Fruit fly (Drosophila melanogaster) whole organism, embryonic: ENCODE results near the gene Rbp4.

Experiments used
- ATbp ChIP-seq: fragments of 200-800 bp; sonication (Bioruptor generic); optimal IDR thresholded peaks from 2 replicates; lab custom pipeline; 2017; ENCODE audit warnings: missing biosample characterization, mild to moderate bottlenecking, missing genetic modification characterization, missing genetic modification reagents
- Ada2b ChIP-seq: fragments of 200-800 bp; sonication (Bioruptor generic); IDR thresholded peaks from 2 replicates; pipeline ENCODE4 v1.3.6; 2022; ENCODE audit warnings: missing biosample characterization, missing genetic modification characterization
- Bteb2 ChIP-seq: fragments of 200-800 bp; sonication (Bioruptor generic); optimal IDR thresholded peaks from 2 replicates; lab custom pipeline; 2016; ENCODE audit warnings: missing biosample characterization, missing genetic modification characterization
- CG10462 ChIP-seq: fragments of 200-800 bp; sonication (Bioruptor generic); optimal IDR thresholded peaks from 2 replicates; lab custom pipeline; 2016; ENCODE audit warnings: missing biosample characterization, missing genetic modification characterization
- CG12219 ChIP-seq: fragments of 200-800 bp; sonication (Bioruptor generic); optimal IDR thresholded peaks from 3 replicates; lab custom pipeline; 2018; ENCODE audit warnings: missing biosample characterization, mild to moderate bottlenecking, missing genetic modification characterization
- CG1233 ChIP-seq: fragments of 200-800 bp; sonication (Bioruptor generic); optimal IDR thresholded peaks from 4 replicates; lab custom pipeline; 2018; ENCODE audit warnings: missing biosample characterization, mild to moderate bottlenecking, missing genetic modification characterization
- CG13424 ChIP-seq: fragments of 200-800 bp; sonication (Bioruptor generic); optimal IDR thresholded peaks from 2 replicates; lab custom pipeline; 2019; ENCODE audit warnings: missing biosample characterization, mild to moderate bottlenecking, missing genetic modification characterization, moderate library complexity
- CG13624 ChIP-seq: fragments of 200-800 bp; sonication (Bioruptor generic); optimal IDR thresholded peaks from 2 replicates; lab custom pipeline; 2016; ENCODE audit warnings: missing biosample characterization, missing genetic modification characterization
- CG13894 ChIP-seq: fragments of 200-800 bp; sonication (Bioruptor generic); optimal IDR thresholded peaks from 3 replicates; lab custom pipeline; 2018; ENCODE audit warnings: missing biosample characterization, mild to moderate bottlenecking, missing genetic modification characterization, moderate library complexity
- CG15011 ChIP-seq: fragments of 200-800 bp; sonication (Bioruptor generic); optimal IDR thresholded peaks from 3 replicates; lab custom pipeline; 2018; ENCODE audit warnings: missing biosample characterization, mild to moderate bottlenecking, missing genetic modification characterization
- CG15479 ChIP-seq: fragments of 200-800 bp; sonication (Bioruptor generic); optimal IDR thresholded peaks from 3 replicates; lab custom pipeline; 2019; ENCODE audit warnings: missing biosample characterization, mild to moderate bottlenecking, missing genetic modification characterization, moderate library complexity
- CG18011 ChIP-seq: fragments of 200-800 bp; sonication (Bioruptor generic); optimal IDR thresholded peaks from 2 replicates; lab custom pipeline; 2017; ENCODE audit warnings: missing biosample characterization, missing genetic modification characterization, mild to moderate bottlenecking, moderate library complexity, missing genotype
- CG18619 ChIP-seq: fragments of 200-800 bp; sonication (Bioruptor generic); optimal IDR thresholded peaks from 3 replicates; lab custom pipeline; 2017; ENCODE audit warnings: missing biosample characterization, mild to moderate bottlenecking, missing genetic modification characterization
- CG2120 ChIP-seq: fragments of 200-800 bp; sonication (Bioruptor generic); optimal IDR thresholded peaks from 3 replicates; lab custom pipeline; 2016; ENCODE audit warnings: missing biosample characterization, missing genetic modification characterization
- CG30020 ChIP-seq: fragments of 200-800 bp; optimal IDR thresholded peaks from 2 replicates; lab custom pipeline; 2019; ENCODE audit warnings: missing biosample characterization, mild to moderate bottlenecking, missing genetic modification characterization, moderate library complexity
- CG3065 ChIP-seq: fragments of 200-800 bp; sonication (Bioruptor generic); optimal IDR thresholded peaks from 2 replicates; lab custom pipeline; 2016; ENCODE audit warnings: missing biosample characterization, missing genetic modification characterization
- CG32767 ChIP-seq: fragments of 200-800 bp; sonication (Bioruptor generic); IDR thresholded peaks from 2 replicates; pipeline ENCODE4 v1.3.6; 2022; ENCODE audit warnings: missing biosample characterization, missing genetic modification characterization
- CG34376 ChIP-seq: fragments of 200-800 bp; sonication (Bioruptor generic); optimal IDR thresholded peaks from 2 replicates; lab custom pipeline; 2018; ENCODE audit warnings: missing biosample characterization, mild to moderate bottlenecking, missing genetic modification characterization
- CG3847 ChIP-seq: fragments of 200-800 bp; sonication (Bioruptor generic); IDR thresholded peaks from 2 replicates; pipeline ENCODE4 v1.3.6; 2022; ENCODE audit warnings: missing biosample characterization, missing genetic modification characterization
- CG3995 ChIP-seq: fragments of 200-800 bp; sonication (Bioruptor generic); optimal IDR thresholded peaks from 3 replicates; lab custom pipeline; 2016; ENCODE audit warnings: missing biosample characterization, missing genetic modification characterization
- CG43689 ChIP-seq: fragments of 200-800 bp; sonication (Bioruptor generic); IDR thresholded peaks from 2 replicates; pipeline ENCODE4 v1.3.6; 2022; ENCODE audit warnings: missing biosample characterization, missing genetic modification characterization
- CG4424 ChIP-seq: fragments of 200-800 bp; sonication (Bioruptor generic); optimal IDR thresholded peaks from 3 replicates; lab custom pipeline; 2016; ENCODE audit warnings: missing biosample characterization, missing genetic modification characterization
- CG6654 ChIP-seq: fragments of 200-800 bp; sonication (Bioruptor generic); optimal IDR thresholded peaks from 2 replicates; lab custom pipeline; 2017; ENCODE audit warnings: missing biosample characterization, mild to moderate bottlenecking, missing genetic modification characterization
- Camta ChIP-seq: fragments of 200-800 bp; sonication (Bioruptor generic); optimal IDR thresholded peaks from 2 replicates; lab custom pipeline; 2016; ENCODE audit warnings: missing biosample characterization, missing genetic modification characterization
- CrebB ChIP-seq: fragments of 200-800 bp; sonication (Bioruptor generic); optimal IDR thresholded peaks from 3 replicates; lab custom pipeline; 2018; ENCODE audit warnings: missing biosample characterization, mild to moderate bottlenecking, missing genetic modification characterization
- Dip2 ChIP-seq: fragments of 200-800 bp; sonication (Bioruptor generic); IDR thresholded peaks from 2 replicates; pipeline ENCODE4 v1.3.6; 2022; ENCODE audit warnings: missing biosample characterization, missing genetic modification characterization
- Dll ChIP-seq: fragments of 200-800 bp; sonication (Bioruptor generic); IDR thresholded peaks from 4 replicates; pipeline ENCODE4 v1.3.6; 2022; ENCODE audit warnings: missing biosample characterization, missing genetic modification characterization; ENCODE audit not compliant: partially characterized antibody
- Dref ChIP-seq: fragments of 200-800 bp; sonication (Bioruptor generic); IDR thresholded peaks from 2 replicates; pipeline ENCODE4 v1.3.6; 2022; ENCODE audit warnings: missing biosample characterization, missing genetic modification characterization
- Eip74EF ChIP-seq, 2 experiments: fragments of 200-800 bp in 1 of 2; fragments of >200 bp in 1 of 2; sonication (Bioruptor generic) in 1 of 2; optimal IDR thresholded peaks; 2 replicates each; lab custom pipeline; 2017 to 2019; ENCODE audit warnings: missing biosample characterization in 2 of 2, missing genetic modification characterization in 2 of 2, mild to moderate bottlenecking in 1 of 2, moderate library complexity in 1 of 2
- HLH3B ChIP-seq: fragments of 200-800 bp; sonication (Bioruptor generic); IDR thresholded peaks from 2 replicates; pipeline ENCODE4 v1.3.6; 2022; ENCODE audit warnings: missing biosample characterization, missing genetic modification characterization
- Hmr ChIP-seq: fragments of 200-800 bp; sonication (Bioruptor generic); optimal IDR thresholded peaks from 3 replicates; lab custom pipeline; 2017; ENCODE audit warnings: mild to moderate bottlenecking, missing biosample characterization, missing genetic modification reagents, missing genetic modification characterization
- Myb ChIP-seq: fragments of 200-800 bp; sonication (Bioruptor generic); optimal IDR thresholded peaks from 2 replicates; lab custom pipeline; 2016; ENCODE audit warnings: missing biosample characterization, missing genetic modification characterization
- Nf-YA ChIP-seq: fragments of 200-800 bp; sonication (Bioruptor generic); IDR thresholded peaks from 2 replicates; pipeline ENCODE4 v1.3.6; 2022; ENCODE audit warnings: missing biosample characterization, missing genetic modification characterization
- Oaz ChIP-seq: fragments of 200-800 bp; sonication (Bioruptor generic); IDR thresholded peaks from 2 replicates; pipeline ENCODE4 v1.3.6; 2022; ENCODE audit warnings: missing biosample characterization, missing genetic modification characterization
- PHDP ChIP-seq: fragments of 200-800 bp; sonication (Bioruptor generic); optimal IDR thresholded peaks from 3 replicates; lab custom pipeline; 2018; ENCODE audit warnings: missing biosample characterization, mild to moderate bottlenecking, missing genetic modification characterization, moderate library complexity
- Sry-δ ChIP-seq: fragments of 200-800 bp; sonication (Bioruptor generic); optimal IDR thresholded peaks from 2 replicates; lab custom pipeline; 2016; ENCODE audit warnings: missing biosample characterization, missing genetic modification characterization
- Trl ChIP-seq, 3 experiments: fragments of >200 bp in 2 of 3; fragments of 200-800 bp in 1 of 3; sonication (Bioruptor generic) in 1 of 3; optimal IDR thresholded peaks; 2 replicates in 1 of 3; 3 replicates in 2 of 3; lab custom pipeline; 2016 to 2017; ENCODE audit warnings: missing biosample characterization in 1 of 3, missing genetic modification characterization in 1 of 3
- ash1 ChIP-seq: fragments of 200-800 bp; sonication (Bioruptor generic); optimal IDR thresholded peaks from 2 replicates; lab custom pipeline; 2018; ENCODE audit warnings: missing biosample characterization, mild to moderate bottlenecking, missing genetic modification characterization
- dm ChIP-seq: fragments of 200-800 bp; sonication (Bioruptor generic); optimal IDR thresholded peaks from 3 replicates; lab custom pipeline; 2016; ENCODE audit warnings: missing biosample characterization, missing genetic modification characterization
- ems ChIP-seq: fragments of 200-800 bp; sonication (Bioruptor generic); optimal IDR thresholded peaks from 3 replicates; lab custom pipeline; 2016; ENCODE audit warnings: missing biosample characterization, missing genetic modification characterization
- grn ChIP-seq: fragments of 200-800 bp; sonication (Bioruptor generic); optimal IDR thresholded peaks from 3 replicates; lab custom pipeline; 2017; ENCODE audit warnings: missing biosample characterization, missing genetic modification characterization
- gsb ChIP-seq: fragments of 200-800 bp; sonication (Bioruptor generic); IDR thresholded peaks from 2 replicates; pipeline ENCODE4 v1.3.6; 2022; ENCODE audit warnings: missing biosample characterization, missing genetic modification characterization
- pb ChIP-seq: fragments of 200-800 bp; sonication (Bioruptor generic); optimal IDR thresholded peaks from 3 replicates; lab custom pipeline; 2016; ENCODE audit warnings: missing biosample characterization, missing genetic modification characterization
- phol ChIP-seq: fragments of 200-800 bp; sonication (Bioruptor generic); optimal IDR thresholded peaks from 3 replicates; lab custom pipeline; 2018; ENCODE audit warnings: missing biosample characterization, mild to moderate bottlenecking, missing genetic modification characterization, moderate library complexity
- row ChIP-seq: fragments of 200-800 bp; sonication (Bioruptor generic); IDR thresholded peaks from 3 replicates; pipeline ENCODE4 v1.3.6; 2022; ENCODE audit warnings: missing biosample characterization, missing genetic modification characterization
- seq ChIP-seq: fragments of 200-800 bp; sonication (Bioruptor generic); IDR thresholded peaks from 2 replicates; pipeline ENCODE4 v1.3.6; 2022; ENCODE audit warnings: missing biosample characterization, missing genetic modification characterization
- slbo ChIP-seq: fragments of 200-800 bp; sonication (Bioruptor generic); IDR thresholded peaks from 2 replicates; pipeline ENCODE4 v1.3.6; 2022; ENCODE audit warnings: missing biosample characterization, missing genetic modification characterization
- so ChIP-seq: fragments of 200-800 bp; sonication (Bioruptor generic); IDR thresholded peaks from 3 replicates; pipeline ENCODE4 v1.3.6; 2022; ENCODE audit warnings: missing biosample characterization, missing genetic modification characterization

Rbp4 gene

DNA sequence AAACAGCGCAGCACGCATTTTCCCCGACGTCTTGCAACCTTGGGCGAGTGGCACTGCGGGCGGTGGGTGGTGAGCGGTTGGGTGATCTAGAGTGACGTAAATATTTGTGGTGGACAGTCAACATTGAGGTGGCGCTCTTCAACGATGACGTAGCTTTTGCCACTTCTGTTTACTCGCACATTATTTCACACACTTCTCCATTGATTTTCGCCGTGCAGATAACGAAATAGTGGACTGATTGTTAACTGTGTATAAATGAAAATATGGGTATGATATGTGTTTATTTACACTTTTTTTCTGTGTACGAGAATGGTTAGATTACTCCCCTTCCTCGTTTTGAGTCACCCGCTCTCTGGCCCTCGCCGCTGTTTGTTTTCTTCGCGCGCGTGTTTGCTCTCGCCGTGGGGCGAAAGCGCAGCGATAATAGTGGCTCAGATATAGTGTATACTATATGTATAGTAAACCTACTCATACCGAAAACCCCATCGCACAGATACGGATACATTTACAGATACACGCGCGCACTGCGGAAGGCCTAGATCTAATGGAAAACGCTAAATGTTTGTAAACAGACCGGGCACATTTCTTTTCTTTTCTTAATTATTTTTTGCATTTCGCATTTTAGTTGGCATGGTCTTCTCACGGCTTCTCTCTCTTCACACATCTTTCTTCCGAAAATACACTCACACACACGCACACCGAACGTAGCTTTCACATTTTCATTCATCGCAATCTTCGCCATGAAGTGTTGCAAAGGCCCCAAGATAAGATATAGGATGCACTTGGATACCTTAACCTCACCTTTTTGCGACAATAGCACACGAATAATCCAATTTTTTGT lies 30.4 kb upstream of the Rbp4 start, which contains the start of gene omd (continued):
- TF ChIP-seq CG12219 (peak; percentile 61), CG6654 (GFP tag; lab: Kevin White, UChicago) (peak; percentile 8), Eip74EF (GFP tag; optimal IDR thresholded peaks at IDR 0.05; lab: Kevin White, UChicago) (peak in 1 of 2 experiments; percentile 45), Dip2 (no peak), Ada2b (GFP tag; lab: Robert Waterston, UW) (peak; percentile 27; the same call in 1 of the 2 replicates), phol (tag; lab: Kevin White, UChicago) (no peak), CG3847 (GFP tag; lab: Robert Waterston, UW) (0 out of 2 replicates have a peak, but pooled peaks have one; percentile 15), grn (GFP tag; lab: Kevin White, UChicago) (peak; percentile 81), Hmr (GFP tag; lab: Kevin White, UChicago) (peak; percentile 83), Nf-YA (GFP tag; lab: Robert Waterston, UW) (peak; percentile 68; the same call in 1 of the 2 replicates), CG13424 (peak; percentile 55), CG30020 (tag; lab: Kevin White, UChicago) (no peak), ems (peak; percentile 26), CG4424 (GFP tag; lab: Kevin White, UChicago) (peak; percentile 47), CG1233 (GFP tag; lab: Kevin White, UChicago) (peak; percentile 57), CG18011 (GFP tag; lab: Kevin White, UChicago) (peak; percentile 4), CG13894 (tag; lab: Kevin White, UChicago) (no peak), CG15011 (GFP tag; lab: Kevin White, UChicago) (peak; percentile 70), ATbp (GFP tag; lab: Kevin White, UChicago) (peak; percentile 89), pb (GFP tag; lab: Kevin White, UChicago) (peak; percentile 21), ash1 (peak; percentile 64), Myb (GFP tag; lab: Kevin White, UChicago) (peak; percentile 28), CG3065 (GFP tag; lab: Kevin White, UChicago) (peak; percentile 27), slbo (peak; percentile 56), CG32767 (peak; percentile 47; the same call in 1 of the 2 replicates), gsb (peak; percentile 47; the same call in 1 of the 2 replicates), Bteb2 (GFP tag; lab: Kevin White, UChicago) (peak; percentile 42), Dll (no peak), CG10462 (GFP tag; lab: Kevin White, UChicago) (peak; percentile 31), CG34376 (GFP tag; lab: Kevin White, UChicago) (peak; percentile 96), HLH3B (GFP tag; lab: Robert Waterston, UW) (peak; percentile 59; the same call in 1 of the 2 replicates), CG15479 (GFP tag; lab: Kevin White, UChicago) (peak; percentile 15), CG13624 (peak; percentile 22), Camta (GFP tag; lab: Kevin White, UChicago) (peak; percentile 68), CG18619 (GFP tag; lab: Kevin White, UChicago) (peak; percentile 46), CrebB (tag; lab: Kevin White, UChicago) (peak; percentile 89), PHDP (tag; lab: Kevin White, UChicago) (no peak), CG43689 (GFP tag; lab: Robert Waterston, UW) (no peak), Sry-δ (GFP tag; lab: Kevin White, UChicago) (peak; percentile 16), row (GFP tag; lab: Robert Waterston, UW) (peak; percentile 72), Trl (optimal IDR thresholded peaks at IDR 0.05; lab: Kevin White, UChicago) (peak in 1 of 2 experiments; percentile 50), Trl (GFP tag; optimal IDR thresholded peaks at IDR 0.05; lab: Kevin White, UChicago) (peak; percentile 76), dm (GFP tag; lab: Kevin White, UChicago) (no peak), CG2120 (peak; percentile 53), Dref (GFP tag; lab: Robert Waterston, UW) (no peak), seq (peak; percentile 51), Oaz (GFP tag; lab: Robert Waterston, UW) (no peak), so (GFP tag; lab: Robert Waterston, UW) (no peak), CG3995 (GFP tag; lab: Kevin White, UChicago) (no peak)
